Worm (Caenorhabditis elegans) whole organism, L1 larva: Measurements from ENCODE around the gene ttr-59.

Experiments
- ceh-82 ChIP-seq, 3 experiments: fragments of 150-350 bp in 1 of 3; sonication (generic microtip) in 2 of 3; optimal IDR thresholded peaks; 2 replicates each; lab custom pipeline; 2014 to 2017; ENCODE audit warnings: missing biosample characterization in 3 of 3, missing genetic modification characterization in 3 of 3
- ces-1 ChIP-seq: fragments of 150-350 bp; optimal IDR thresholded peaks from 2 replicates; lab custom pipeline; 2014; ENCODE audit warnings: missing biosample characterization, missing genetic modification reagents, missing genetic modification characterization
- hpl-2 ChIP-seq: fragments of 150-350 bp; optimal IDR thresholded peaks from 2 replicates; lab custom pipeline; 2014; ENCODE audit warnings: missing biosample characterization, missing genetic modification reagents, missing genetic modification characterization
- lin-35 ChIP-seq, 2 experiments: fragments of 150-350 bp; optimal IDR thresholded peaks; 2 replicates each; lab custom pipeline; 2014; ENCODE audit warnings: missing biosample characterization in 2 of 2, missing genetic modification characterization in 2 of 2, missing genetic modification reagents in 2 of 2
- mdl-1 ChIP-seq, 2 experiments: fragments of 150-350 bp; optimal IDR thresholded peaks; 2 replicates each; lab custom pipeline; 2014 to 2017; ENCODE audit warnings: missing biosample characterization in 2 of 2, missing genetic modification characterization in 2 of 2, inconsistent platforms in 1 of 2
- nhr-11 ChIP-seq: fragments of 150-350 bp; optimal IDR thresholded peaks from 2 replicates; lab custom pipeline; 2014; ENCODE audit warnings: missing biosample characterization, missing genetic modification characterization
- nhr-77 ChIP-seq: fragments of 150-350 bp; optimal IDR thresholded peaks from 2 replicates; lab custom pipeline; 2014; ENCODE audit warnings: missing biosample characterization, missing genetic modification characterization
- unc-86 ChIP-seq: sonication (generic microtip); optimal IDR thresholded peaks from 2 replicates; lab custom pipeline; 2016; ENCODE audit warnings: missing genetic modification characterization, missing compliant biosample characterization
- ztf-4 ChIP-seq: fragments of 150-350 bp; optimal IDR thresholded peaks from 2 replicates; lab custom pipeline; 2014; ENCODE audit warnings: missing biosample characterization, missing genetic modification characterization

- TF ChIP-seq mdl-1 (tag; optimal IDR thresholded peaks at IDR 0.05; lab: Kevin White, UChicago), result no peak
- no peak for TF ChIP-seq ceh-82 (tag; optimal IDR thresholded peaks at IDR 0.05; lab: Kevin White, UChicago)
- no peak for TF ChIP-seq ces-1
- no peak for TF ChIP-seq lin-35 (GFP tag; optimal IDR thresholded peaks at IDR 0.05; lab: Kevin White, UChicago)
- no peak for TF ChIP-seq nhr-11
- no peak for TF ChIP-seq ztf-4 (tag; lab: Kevin White, UChicago)
- no peak for TF ChIP-seq unc-86
- TF ChIP-seq hpl-2 (GFP tag; lab: Kevin White, UChicago), result no peak
- TF ChIP-seq nhr-77 (tag; lab: Kevin White, UChicago), result no peak
These were observed 16.4 kb upstream of the ttr-59 start for ce11 chrX:7313236-7313635.
